1 fruit fly cellular context compared by ENCODE assay signal in the genomic region with DNA sequence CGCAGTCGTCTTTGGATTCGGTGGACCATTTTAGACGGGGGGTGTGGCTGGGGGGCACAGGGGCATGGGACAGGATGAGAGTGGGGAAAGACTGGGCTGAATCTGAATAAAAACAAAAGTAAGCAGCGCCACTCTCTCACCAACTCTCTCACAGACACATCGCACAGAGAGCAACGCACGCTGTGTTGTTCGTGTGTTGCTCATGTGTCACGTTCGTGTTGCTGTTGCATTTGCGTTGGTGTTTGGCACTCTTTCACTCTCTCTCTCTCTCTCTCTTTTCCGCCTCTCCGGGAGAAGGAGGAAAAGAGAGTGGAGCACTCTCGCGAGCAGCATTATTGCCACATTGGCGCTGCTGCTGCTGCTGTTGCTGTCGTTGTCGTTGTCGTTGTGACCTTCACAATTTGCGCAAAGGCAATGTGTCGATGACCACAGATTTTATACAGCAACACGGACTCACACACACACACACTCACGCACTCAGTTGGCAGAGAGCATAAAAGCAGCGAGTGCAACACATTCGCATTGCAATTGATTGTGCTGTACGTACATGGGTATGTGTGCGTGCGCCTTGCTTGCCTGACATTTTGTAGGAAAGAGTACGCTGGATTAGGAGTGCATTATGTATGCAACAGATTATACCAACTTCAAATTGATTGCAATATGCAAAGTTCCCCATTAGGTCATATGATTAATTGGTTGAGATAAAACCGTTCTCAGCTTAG.
A peak's percentile ranks its signal among the peaks of the same experiment; 100 is the strongest.
TF ChIP-seq lines count a peak whose summit lies in the region.

No protein-coding gene starts in this region.

TF ChIP-seq in whole organism, embryonic, 481 proteins besides CTCF, POLR2A, EP300 and RAD21 (continued from another document):
- TF ChIP-seq CG5245 (GFP tag; optimal IDR thresholded peaks at IDR 0.05; lab: Kevin White, UChicago) (no peak), CG13894 (tag; optimal IDR thresholded peaks at IDR 0.05; lab: Kevin White, UChicago) (no peak), run (tag; optimal IDR thresholded peaks at IDR 0.05; lab: Kevin White, UChicago) (no peak), twi (tag; optimal IDR thresholded peaks at IDR 0.05; lab: Kevin White, UChicago) (peak; percentile 5), fru (optimal IDR thresholded peaks at IDR 0.05; lab: Kevin White, UChicago) (no peak), dm (GFP tag; optimal IDR thresholded peaks at IDR 0.05; lab: Kevin White, UChicago) (no peak), kah (GFP tag; optimal IDR thresholded peaks at IDR 0.05; lab: Kevin White, UChicago) (no peak), sna (GFP tag; IDR thresholded peaks at IDR 0.05; lab: Robert Waterston, UW; ENCODE audit: partially characterized antibody) (peak; percentile 68), CG9797 (GFP tag; optimal IDR thresholded peaks at IDR 0.05; lab: Kevin White, UChicago) (no peak), CG3726 (GFP tag; IDR thresholded peaks at IDR 0.05; lab: Robert Waterston, UW) (no peak), Hmx (GFP tag; optimal IDR thresholded peaks at IDR 0.05; lab: Kevin White, UChicago) (no peak), fd96Cb (tag; optimal IDR thresholded peaks at IDR 0.05; lab: Kevin White, UChicago) (no peak), chif (GFP tag; optimal IDR thresholded peaks at IDR 0.05; lab: Kevin White, UChicago) (no peak), Dip2 (GFP tag; IDR thresholded peaks at IDR 0.05; lab: Robert Waterston, UW) (no peak), CG16813 (GFP tag; IDR thresholded peaks at IDR 0.05; lab: Robert Waterston, UW; ENCODE audit: partially characterized antibody) (peak; percentile 32; the same call in 1 of the 3 replicates), grau (tag; optimal IDR thresholded peaks at IDR 0.05; lab: Kevin White, UChicago) (no peak), grn (GFP tag; optimal IDR thresholded peaks at IDR 0.05; lab: Kevin White, UChicago) (no peak), CG4360 (GFP tag; IDR thresholded peaks at IDR 0.05; lab: Robert Waterston, UW) (no peak), luna (GFP tag; optimal IDR thresholded peaks at IDR 0.05; lab: Kevin White, UChicago) (no peak), Atf3 (GFP tag; optimal IDR thresholded peaks at IDR 0.05; lab: Kevin White, UChicago) (no peak), CG8765 (GFP tag; IDR thresholded peaks at IDR 0.05; lab: Robert Waterston, UW) (no peak), HLHmδ (GFP tag; optimal IDR thresholded peaks at IDR 0.05; lab: Kevin White, UChicago) (no peak), CG30431 (GFP tag; optimal IDR thresholded peaks at IDR 0.05; lab: Kevin White, UChicago) (no peak), vnd (GFP tag; IDR thresholded peaks at IDR 0.05; lab: Robert Waterston, UW; ENCODE audit: partially characterized antibody) (no peak), cato (GFP tag; optimal IDR thresholded peaks at IDR 0.05; lab: Kevin White, UChicago; ENCODE audit: borderline replicate concordance) (no peak), btn (GFP tag; optimal IDR thresholded peaks at IDR 0.05; lab: Kevin White, UChicago) (no peak), jing (GFP tag; optimal IDR thresholded peaks at IDR 0.05; lab: Kevin White, UChicago) (no peak), PHDP (tag; optimal IDR thresholded peaks at IDR 0.05; lab: Kevin White, UChicago) (no peak), CG14441 (GFP tag; IDR thresholded peaks at IDR 0.05; lab: Robert Waterston, UW) (no peak), NFAT (GFP tag; IDR thresholded peaks at IDR 0.05; lab: Robert Waterston, UW) (no peak), CG7839 (tag; optimal IDR thresholded peaks at IDR 0.05; lab: Kevin White, UChicago) (no peak), Gsc (GFP tag; IDR thresholded peaks at IDR 0.05; lab: Robert Waterston, UW) (no peak), pan (optimal IDR thresholded peaks at IDR 0.05; lab: Kevin White, UChicago) (no peak), pan (GFP tag; optimal IDR thresholded peaks at IDR 0.05 in 1 of 2, IDR thresholded peaks at IDR 0.05 in 1 of 2) (peak in 1 of 2 experiments; percentile 23), MTF-1 (GFP tag; optimal IDR thresholded peaks at IDR 0.05; lab: Kevin White, UChicago; ENCODE audit: borderline replicate concordance) (no peak), chm (GFP tag; IDR thresholded peaks at IDR 0.05; lab: Robert Waterston, UW) (no peak), Dp (GFP tag; optimal IDR thresholded peaks at IDR 0.05; lab: Kevin White, UChicago) (no peak), CG9437 (GFP tag; optimal IDR thresholded peaks at IDR 0.05; lab: Kevin White, UChicago) (no peak), gsb-n (tag; optimal IDR thresholded peaks at IDR 0.05; lab: Kevin White, UChicago) (no peak)
